Worm (Caenorhabditis elegans) whole organism, L4/young adult: ENCODE results near the gene F13E6.1.

Experiments
- W03F9.2 ChIP-seq: fragments of 150-350 bp; optimal IDR thresholded peaks from 2 replicates; lab custom pipeline; 2014; ENCODE audit warnings: missing biosample characterization, missing genetic modification characterization
- dao-5 ChIP-seq: sonication (generic microtip); optimal IDR thresholded peaks from 2 replicates; lab custom pipeline; 2016; ENCODE audit warnings: missing genotype, missing genetic modification characterization, moderate library complexity, missing compliant biosample characterization
- him-1 ChIP-seq: sonication (generic microtip); optimal IDR thresholded peaks from 2 replicates; lab custom pipeline; 2016; ENCODE audit warnings: missing genotype, missing genetic modification reagents, missing genetic modification characterization, missing compliant biosample characterization

DNA sequence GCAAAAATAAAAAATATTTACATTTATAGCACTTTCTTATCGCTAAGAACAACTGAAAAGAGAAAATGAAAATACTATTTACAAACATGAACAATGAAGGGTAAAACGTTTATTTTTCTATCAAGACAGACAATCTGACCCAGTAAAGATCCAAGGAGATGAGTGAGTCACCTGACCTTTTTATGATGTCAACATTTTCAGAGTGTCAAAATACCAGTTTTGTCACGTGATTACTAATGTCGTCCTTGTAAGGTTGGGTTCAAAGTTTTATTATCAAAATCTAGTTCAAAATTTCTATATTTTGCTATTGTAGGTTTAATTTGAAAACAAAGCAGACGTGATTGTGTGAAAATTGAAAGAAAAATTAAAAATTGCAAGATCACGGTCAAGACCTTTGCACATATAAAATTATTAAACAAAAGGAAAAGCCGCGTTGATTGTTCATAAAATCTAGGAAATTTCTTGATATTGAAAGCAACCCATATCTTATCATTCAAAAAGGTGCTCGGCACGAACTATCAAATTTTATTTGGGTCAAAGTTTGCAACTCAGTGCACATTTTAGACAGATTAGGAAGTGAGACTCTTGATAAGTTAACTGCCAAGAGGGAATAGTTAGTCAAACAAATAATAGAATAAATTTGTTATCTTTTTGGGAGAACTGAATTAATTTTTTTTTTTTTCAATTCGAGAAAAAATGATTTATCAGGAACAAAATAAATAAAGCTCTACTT is 46.7 kb downstream of the F13E6.1 start:
- TF ChIP-seq dao-5 (tag; lab: Kevin White, UChicago): no peak
- TF ChIP-seq W03F9.2 (tag; lab: Kevin White, UChicago): no peak
- TF ChIP-seq him-1 (tag; lab: Kevin White, UChicago): no peak
